Fruit fly (Drosophila melanogaster) whole organism, pupa: ENCODE data around the gene Ent3.

Source experiments
- CG10348 ChIP-seq: fragments of 200-800 bp; sonication (Bioruptor generic); IDR thresholded peaks from 2 replicates; pipeline ENCODE4 v1.3.6; 2022; ENCODE audit warnings: missing biosample characterization, missing genetic modification characterization
- CG12605 ChIP-seq: fragments of 200-800 bp; sonication (Bioruptor generic); IDR thresholded peaks from 2 replicates; pipeline ENCODE4 v1.3.6; 2022; ENCODE audit warnings: missing biosample characterization, missing genetic modification characterization
- CG13204 ChIP-seq: fragments of 200-800 bp; sonication (Bioruptor generic); optimal IDR thresholded peaks from 2 replicates; lab custom pipeline; 2018; ENCODE audit warnings: missing biosample characterization, mild to moderate bottlenecking, missing genetic modification characterization, moderate library complexity
- CG14655 ChIP-seq: fragments of 200-800 bp; sonication (Bioruptor generic); optimal IDR thresholded peaks from 3 replicates; lab custom pipeline; 2017; ENCODE audit warnings: mild to moderate bottlenecking, missing biosample characterization, missing genetic modification reagents, missing genetic modification characterization
- CG15710 ChIP-seq: fragments of 200-800 bp; sonication (Bioruptor generic); optimal IDR thresholded peaks from 2 replicates; lab custom pipeline; 2018; ENCODE audit warnings: missing biosample characterization, mild to moderate bottlenecking, missing genetic modification characterization, moderate library complexity
- CG17806 ChIP-seq: fragments of 200-800 bp; sonication (Bioruptor generic); optimal IDR thresholded peaks from 2 replicates; lab custom pipeline; 2018; ENCODE audit warnings: missing biosample characterization, mild to moderate bottlenecking, missing genetic modification characterization, moderate library complexity
- CG32121 ChIP-seq: fragments of 200-800 bp; sonication (Bioruptor generic); IDR thresholded peaks from 2 replicates; pipeline ENCODE4 v1.3.6; 2022; ENCODE audit warnings: missing biosample characterization, missing genetic modification characterization
- CG34367 ChIP-seq: fragments of 200-800 bp; sonication (Bioruptor generic); optimal IDR thresholded peaks from 2 replicates; lab custom pipeline; 2018; ENCODE audit warnings: missing biosample characterization, mild to moderate bottlenecking, missing genetic modification characterization
- CG4496 ChIP-seq: fragments of 200-800 bp; sonication (Bioruptor generic); IDR thresholded peaks from 3 replicates; pipeline ENCODE4 v1.3.6; 2022; ENCODE audit warnings: missing biosample characterization, missing genetic modification characterization
- CG8159 ChIP-seq: fragments of 200-800 bp; sonication (Bioruptor generic); optimal IDR thresholded peaks from 3 replicates; lab custom pipeline; 2018; ENCODE audit warnings: missing biosample characterization, mild to moderate bottlenecking, missing genetic modification characterization, moderate library complexity
- CG8301 ChIP-seq: fragments of 200-800 bp; sonication (Bioruptor generic); optimal IDR thresholded peaks from 2 replicates; lab custom pipeline; 2018; ENCODE audit warnings: missing biosample characterization, mild to moderate bottlenecking, missing genetic modification characterization
- CG9948 ChIP-seq: fragments of 200-800 bp; sonication (Bioruptor generic); optimal IDR thresholded peaks from 2 replicates; lab custom pipeline; 2018; ENCODE audit warnings: missing biosample characterization, mild to moderate bottlenecking, missing genetic modification characterization, moderate library complexity
- D1 ChIP-seq: fragments of 200-800 bp; sonication (Bioruptor generic); optimal IDR thresholded peaks from 2 replicates; lab custom pipeline; 2018; ENCODE audit warnings: missing biosample characterization, mild to moderate bottlenecking, missing genetic modification characterization, moderate library complexity
- EcR ChIP-seq: fragments of 200-800 bp; sonication (Bioruptor generic); optimal IDR thresholded peaks from 3 replicates; lab custom pipeline; 2019; ENCODE audit warnings: missing biosample characterization, missing genetic modification characterization, mild to moderate bottlenecking, moderate library complexity, missing genetic modification reagents
- Ets98B ChIP-seq: fragments of 200-800 bp; sonication (Bioruptor generic); IDR thresholded peaks from 2 replicates; pipeline ENCODE4 v1.3.6; 2022; ENCODE audit warnings: missing biosample characterization, missing genetic modification characterization
- Pif1A ChIP-seq: fragments of 200-800 bp; sonication (Bioruptor generic); optimal IDR thresholded peaks from 3 replicates; lab custom pipeline; 2016; ENCODE audit warnings: missing biosample characterization, missing genetic modification characterization
- Pif1B ChIP-seq: fragments of 200-800 bp; sonication (Bioruptor generic); optimal IDR thresholded peaks from 3 replicates; lab custom pipeline; 2016; ENCODE audit warnings: missing biosample characterization, missing genetic modification characterization
- Snoo ChIP-seq: fragments of 200-800 bp; sonication (Bioruptor generic); optimal IDR thresholded peaks from 3 replicates; lab custom pipeline; 2017; ENCODE audit warnings: missing biosample characterization, mild to moderate bottlenecking, missing genetic modification characterization, inconsistent platforms
- fd96Ca ChIP-seq: fragments of 200-800 bp; sonication (Bioruptor generic); IDR thresholded peaks from 3 replicates; pipeline ENCODE4 v1.3.6; 2022; ENCODE audit warnings: missing biosample characterization, missing genetic modification characterization
- gl ChIP-seq: fragments of 200-800 bp; sonication (Bioruptor generic); optimal IDR thresholded peaks from 2 replicates; lab custom pipeline; 2018; ENCODE audit warnings: missing biosample characterization, mild to moderate bottlenecking, missing genetic modification characterization
- rn ChIP-seq: fragments of 200-800 bp; sonication (Bioruptor generic); IDR thresholded peaks from 2 replicates; pipeline ENCODE4 v1.3.6; 2022; ENCODE audit warnings: missing biosample characterization, missing genetic modification characterization

The Ent3 gene

dm6 chr3L:12835511-12836479, 17.7 kb upstream of the Ent3 start:
- TF ChIP-seq CG12605 (GFP tag; lab: Robert Waterston, UW) (no peak), D1 (peak; percentile 65), CG8159 (tag; lab: Kevin White, UChicago) (no peak)

dm6 chr3L:12837196-12837720, 16.2 kb upstream of the Ent3 start:
- TF ChIP-seq fd96Ca (GFP tag; lab: Robert Waterston, UW) (no peak), EcR (GFP tag; lab: Kevin White, UChicago) (peak; percentile 66), CG4496 (GFP tag; lab: Robert Waterston, UW) (no peak)

- TF ChIP-seq CG4496 (GFP tag; lab: Robert Waterston, UW) (no peak), gl (no peak), Snoo (tag; lab: Kevin White, UChicago) (no peak), D1 (no peak), CG10348 (GFP tag; lab: Robert Waterston, UW) (no peak), CG13204 (no peak), Pif1B (GFP tag; lab: Kevin White, UChicago) (no peak), CG9948 (tag; lab: Kevin White, UChicago) (no peak)
These were observed 13.6 kb upstream of the Ent3 start for dm6 chr3L:12839882-12840281.

dm6 chr3L:12841459-12841858, 12.0 kb upstream of the Ent3 start:
- TF ChIP-seq CG32121 (GFP tag; lab: Robert Waterston, UW) (no peak), CG8301 (no peak), CG34367 (no peak), fd96Ca (GFP tag; lab: Robert Waterston, UW) (no peak), CG10348 (GFP tag; lab: Robert Waterston, UW) (no peak), CG9948 (tag; lab: Kevin White, UChicago) (no peak), Pif1A (GFP tag; lab: Kevin White, UChicago) (no peak), CG4496 (GFP tag; lab: Robert Waterston, UW) (no peak), CG13204 (no peak), gl (no peak)

dm6 chr3L:12842532-12842931, 10.9 kb upstream of the Ent3 start:
- no peak for TF ChIP-seq CG8159 (tag; lab: Kevin White, UChicago)

dm6 chr3L:12843056-12843799, 10.2 kb upstream of the Ent3 start, which contains the start of gene nebu:
nebu (minus strand) TSS chr3L:12843106.
- TF ChIP-seq CG14655, result peak; percentile 97
- peak; percentile 28 for TF ChIP-seq EcR (GFP tag; lab: Kevin White, UChicago)
- peak; percentile 96 for TF ChIP-seq CG9948 (tag; lab: Kevin White, UChicago)
- TF ChIP-seq fd96Ca (GFP tag; lab: Robert Waterston, UW), result no peak; the same call in none of the 3 replicates
- peak; percentile 96 for TF ChIP-seq CG12605 (GFP tag; lab: Robert Waterston, UW)
- peak; percentile 98 for TF ChIP-seq Pif1A (GFP tag; lab: Kevin White, UChicago)
- peak; percentile 95 for TF ChIP-seq Pif1B (GFP tag; lab: Kevin White, UChicago)
- TF ChIP-seq CG32121 (GFP tag; lab: Robert Waterston, UW), result peak; percentile 98
- TF ChIP-seq D1, result peak; percentile 95
- peak; percentile 99 for TF ChIP-seq CG4496 (GFP tag; lab: Robert Waterston, UW)
- TF ChIP-seq CG17806 (tag; lab: Kevin White, UChicago), result peak; percentile 98
- no peak for TF ChIP-seq CG13204
- peak; percentile 98 for TF ChIP-seq Snoo (tag; lab: Kevin White, UChicago)
- peak; percentile 95 for TF ChIP-seq rn (GFP tag; lab: Robert Waterston, UW)
- TF ChIP-seq Ets98B, result peak; percentile 98
- peak; percentile 91 for TF ChIP-seq CG10348 (GFP tag; lab: Robert Waterston, UW)
- peak; percentile 97 for TF ChIP-seq CG15710 (tag; lab: Kevin White, UChicago)
- peak; percentile 97 for TF ChIP-seq CG34367
- TF ChIP-seq gl, result peak; percentile 94
- peak; percentile 98 for TF ChIP-seq CG8159 (tag; lab: Kevin White, UChicago)
- TF ChIP-seq CG8301, result peak; percentile 95
